Fruit fly (Drosophila melanogaster) whole organism, embryonic: Measurements from ENCODE around the gene Myo28B1.

Experiments used
- Bgb ChIP-seq: fragments of 200-800 bp; sonication (Bioruptor generic); IDR thresholded peaks from 2 replicates; pipeline ENCODE4 v1.3.6; 2022; ENCODE audit warnings: missing biosample characterization, missing genetic modification characterization; ENCODE audit not compliant: partially characterized antibody
- C15 ChIP-seq: fragments of 200-800 bp; sonication (Bioruptor generic); IDR thresholded peaks from 3 replicates; pipeline ENCODE4 v1.3.6; 2022; ENCODE audit warnings: missing biosample characterization, missing genetic modification characterization
- CG12236 ChIP-seq: fragments of 200-800 bp; sonication (Bioruptor generic); optimal IDR thresholded peaks from 2 replicates; lab custom pipeline; 2016; ENCODE audit warnings: missing biosample characterization, missing genetic modification characterization
- CG13775 ChIP-seq: fragments of 200-800 bp; sonication (Bioruptor generic); optimal IDR thresholded peaks from 3 replicates; lab custom pipeline; 2017; ENCODE audit warnings: missing biosample characterization, mild to moderate bottlenecking, missing genetic modification characterization
- CG14050 ChIP-seq: fragments of 200-800 bp; sonication (Bioruptor generic); IDR thresholded peaks from 3 replicates; pipeline ENCODE4 v1.3.6; 2022; ENCODE audit warnings: missing biosample characterization, missing genetic modification characterization
- CG14965 ChIP-seq: fragments of 200-800 bp; sonication (Bioruptor generic); optimal IDR thresholded peaks from 2 replicates; lab custom pipeline; 2016; ENCODE audit warnings: missing biosample characterization, missing genetic modification characterization, borderline replicate concordance
- CG17385 ChIP-seq: fragments of 200-800 bp; sonication (Bioruptor generic); optimal IDR thresholded peaks from 3 replicates; lab custom pipeline; 2018; ENCODE audit warnings: missing biosample characterization, mild to moderate bottlenecking, missing genetic modification characterization
- CG18476 ChIP-seq: fragments of 200-800 bp; sonication (Bioruptor generic); optimal IDR thresholded peaks from 2 replicates; lab custom pipeline; 2016; ENCODE audit warnings: missing biosample characterization, mild to moderate bottlenecking, missing genetic modification characterization
- CG18764 ChIP-seq: fragments of 200-800 bp; sonication (Bioruptor generic); optimal IDR thresholded peaks from 3 replicates; lab custom pipeline; 2016; ENCODE audit warnings: missing biosample characterization, missing genetic modification characterization
- CG7357 ChIP-seq: fragments of 200-800 bp; sonication (Bioruptor generic); IDR thresholded peaks from 3 replicates; pipeline ENCODE4 v1.3.6; 2022; ENCODE audit warnings: missing biosample characterization, missing genetic modification characterization
- CG7786 ChIP-seq: fragments of 200-800 bp; sonication (Bioruptor generic); optimal IDR thresholded peaks from 2 replicates; lab custom pipeline; 2016; ENCODE audit warnings: missing biosample characterization, missing genetic modification characterization
- CG7928 ChIP-seq: fragments of 200-800 bp; sonication (Bioruptor generic); optimal IDR thresholded peaks from 2 replicates; lab custom pipeline; 2017; ENCODE audit warnings: missing biosample characterization, mild to moderate bottlenecking, missing genetic modification characterization
- CG8765 ChIP-seq: fragments of 200-800 bp; sonication (Bioruptor generic); IDR thresholded peaks from 2 replicates; pipeline ENCODE4 v1.3.6; 2022; ENCODE audit warnings: missing biosample characterization, missing genetic modification characterization
- CG9215 ChIP-seq: fragments of 200-800 bp; sonication (Bioruptor generic); IDR thresholded peaks from 2 replicates; pipeline ENCODE4 v1.3.6; 2022; ENCODE audit warnings: missing biosample characterization, missing genetic modification characterization
- CG9797 ChIP-seq: fragments of 200-800 bp; sonication (Bioruptor generic); optimal IDR thresholded peaks from 3 replicates; lab custom pipeline; 2018; ENCODE audit warnings: missing biosample characterization, mild to moderate bottlenecking, missing genetic modification characterization
- CG9817 ChIP-seq: fragments of 200-800 bp; sonication (Bioruptor generic); optimal IDR thresholded peaks from 2 replicates; lab custom pipeline; 2018; ENCODE audit warnings: missing biosample characterization, mild to moderate bottlenecking, missing genetic modification characterization, moderate library complexity
- Dip3 ChIP-seq: fragments of 200-800 bp; sonication (Bioruptor generic); optimal IDR thresholded peaks from 3 replicates; lab custom pipeline; 2016; ENCODE audit warnings: missing biosample characterization, missing genetic modification characterization
- ERR ChIP-seq: fragments of 200-800 bp; sonication (Bioruptor generic); optimal IDR thresholded peaks from 2 replicates; lab custom pipeline; 2016; ENCODE audit warnings: missing biosample characterization, missing genetic modification characterization
- Ets97D ChIP-seq: fragments of 200-800 bp; sonication (Bioruptor generic); optimal IDR thresholded peaks from 3 replicates; lab custom pipeline; 2016; ENCODE audit warnings: missing biosample characterization, missing genetic modification characterization
- H15 ChIP-seq: fragments of 200-800 bp; sonication (Bioruptor generic); IDR thresholded peaks from 3 replicates; pipeline ENCODE4 v1.3.6; 2022; ENCODE audit warnings: missing biosample characterization, missing genetic modification characterization
- HLH54F ChIP-seq: fragments of 200-800 bp; sonication (Bioruptor generic); optimal IDR thresholded peaks from 3 replicates; lab custom pipeline; 2016; ENCODE audit warnings: missing biosample characterization, missing genetic modification characterization
- HmgZ ChIP-seq: fragments of 200-800 bp; sonication (Bioruptor generic); optimal IDR thresholded peaks from 2 replicates; lab custom pipeline; 2018; ENCODE audit warnings: missing biosample characterization, mild to moderate bottlenecking, missing genetic modification characterization
- Kr ChIP-seq: fragments of 200-800 bp; sonication (Bioruptor generic); optimal IDR thresholded peaks from 2 replicates; lab custom pipeline; 2017; ENCODE audit warnings: missing biosample characterization, mild to moderate bottlenecking, missing genetic modification characterization
- MBD-R2 ChIP-seq: fragments of 200-800 bp; sonication (Bioruptor generic); IDR thresholded peaks from 2 replicates; pipeline ENCODE4 v1.3.6; 2022; ENCODE audit warnings: missing biosample characterization, missing genetic modification characterization
- MESR4 ChIP-seq: fragments of 200-800 bp; sonication (Bioruptor generic); optimal IDR thresholded peaks from 2 replicates; lab custom pipeline; 2018; ENCODE audit warnings: missing biosample characterization, mild to moderate bottlenecking, missing genetic modification characterization, moderate library complexity
- MTF-1 ChIP-seq: fragments of 200-800 bp; sonication (Bioruptor generic); optimal IDR thresholded peaks from 2 replicates; lab custom pipeline; 2018; ENCODE audit warnings: missing biosample characterization, mild to moderate bottlenecking, missing genetic modification characterization, borderline replicate concordance
- NC2β ChIP-seq: fragments of 200-800 bp; sonication (Bioruptor generic); optimal IDR thresholded peaks from 2 replicates; lab custom pipeline; 2016; ENCODE audit warnings: missing biosample characterization, missing genetic modification characterization
- Neu2 ChIP-seq: fragments of 200-800 bp; sonication (Bioruptor generic); optimal IDR thresholded peaks from 3 replicates; lab custom pipeline; 2016; ENCODE audit warnings: missing biosample characterization, missing genetic modification characterization, borderline replicate concordance
- Nf-YC ChIP-seq: fragments of 200-800 bp; optimal IDR thresholded peaks from 3 replicates; lab custom pipeline; 2019; ENCODE audit warnings: missing biosample characterization, mild to moderate bottlenecking, missing genetic modification characterization, moderate library complexity
- Pdp1 ChIP-seq, 2 experiments: fragments of 200-800 bp; sonication (Bioruptor generic); optimal IDR thresholded peaks; 3 replicates each; lab custom pipeline; 2016; ENCODE audit warnings: missing biosample characterization in 2 of 2, missing genetic modification characterization in 2 of 2, mild to moderate bottlenecking in 1 of 2, moderate library complexity in 1 of 2
- Poxn ChIP-seq: fragments of 200-800 bp; sonication (Bioruptor generic); IDR thresholded peaks from 2 replicates; pipeline ENCODE4 v1.3.6; 2022; ENCODE audit warnings: missing biosample characterization, missing genetic modification characterization
- Rfx ChIP-seq: fragments of 200-800 bp; sonication (Bioruptor generic); IDR thresholded peaks from 2 replicates; pipeline ENCODE4 v1.3.6; 2022; ENCODE audit warnings: missing biosample characterization, missing genetic modification characterization
- Side ChIP-seq: fragments of 200-800 bp; sonication (Bioruptor generic); optimal IDR thresholded peaks from 2 replicates; lab custom pipeline; 2016; ENCODE audit warnings: missing biosample characterization, missing genetic modification characterization
- ara ChIP-seq: fragments of 200-800 bp; sonication (Bioruptor generic); IDR thresholded peaks from 2 replicates; pipeline ENCODE4 v1.3.6; 2022; ENCODE audit warnings: missing biosample characterization, missing genetic modification characterization
- ato ChIP-seq: fragments of 200-800 bp; sonication (Bioruptor generic); IDR thresholded peaks from 2 replicates; pipeline ENCODE4 v1.3.6; 2022; ENCODE audit warnings: missing biosample characterization, missing genetic modification characterization; ENCODE audit not compliant: partially characterized antibody
- cwo ChIP-seq: fragments of 200-800 bp; sonication (Bioruptor generic); optimal IDR thresholded peaks from 3 replicates; lab custom pipeline; 2017; ENCODE audit warnings: missing biosample characterization, missing genetic modification characterization, mild to moderate bottlenecking, moderate library complexity, missing genetic modification reagents
- eve ChIP-seq, 2 experiments: fragments of >200 bp; optimal IDR thresholded peaks; 2 replicates each; lab custom pipeline; 2017; ENCODE audit warnings: missing biosample characterization in 2 of 2, missing genetic modification characterization in 2 of 2
- eyg ChIP-seq: fragments of 200-800 bp; sonication (Bioruptor generic); optimal IDR thresholded peaks from 3 replicates; lab custom pipeline; 2016; ENCODE audit warnings: missing biosample characterization, missing genetic modification characterization
- fd3F ChIP-seq: fragments of 200-800 bp; sonication (Bioruptor generic); optimal IDR thresholded peaks from 2 replicates; lab custom pipeline; 2018; ENCODE audit warnings: missing biosample characterization, mild to moderate bottlenecking, missing genetic modification characterization, moderate library complexity
- fru ChIP-seq: fragments of >200 bp; optimal IDR thresholded peaks from 2 replicates; lab custom pipeline; 2017
- gt ChIP-seq: fragments of 200-800 bp; sonication (Bioruptor generic); IDR thresholded peaks from 2 replicates; pipeline ENCODE4 v1.3.6; 2022; ENCODE audit warnings: missing biosample characterization, missing genetic modification characterization
- jing ChIP-seq: fragments of 200-800 bp; sonication (Bioruptor generic); optimal IDR thresholded peaks from 2 replicates; lab custom pipeline; 2018; ENCODE audit warnings: missing biosample characterization, mild to moderate bottlenecking, missing genetic modification characterization
- kay ChIP-seq: fragments of 200-800 bp; sonication (Bioruptor generic); optimal IDR thresholded peaks from 2 replicates; lab custom pipeline; 2016; ENCODE audit warnings: missing biosample characterization, missing genetic modification characterization
- oc ChIP-seq: fragments of 200-800 bp; sonication (Bioruptor generic); optimal IDR thresholded peaks from 2 replicates; lab custom pipeline; 2018; ENCODE audit warnings: missing biosample characterization, mild to moderate bottlenecking, missing genetic modification characterization, moderate library complexity
- row ChIP-seq: fragments of 200-800 bp; sonication (Bioruptor generic); IDR thresholded peaks from 3 replicates; pipeline ENCODE4 v1.3.6; 2022; ENCODE audit warnings: missing biosample characterization, missing genetic modification characterization
- slbo ChIP-seq: fragments of 200-800 bp; sonication (Bioruptor generic); IDR thresholded peaks from 2 replicates; pipeline ENCODE4 v1.3.6; 2022; ENCODE audit warnings: missing biosample characterization, missing genetic modification characterization
- sug ChIP-seq: fragments of 200-800 bp; optimal IDR thresholded peaks from 2 replicates; lab custom pipeline; 2019; ENCODE audit warnings: missing biosample characterization, mild to moderate bottlenecking, missing genetic modification characterization, moderate library complexity
- tna ChIP-seq: fragments of 200-800 bp; sonication (Bioruptor generic); IDR thresholded peaks from 2 replicates; pipeline ENCODE4 v1.3.6; 2022; ENCODE audit warnings: missing biosample characterization, missing genetic modification characterization; ENCODE audit not compliant: partially characterized antibody
- toy ChIP-seq: fragments of 200-800 bp; sonication (Bioruptor generic); IDR thresholded peaks from 2 replicates; pipeline ENCODE4 v1.3.6; 2022; ENCODE audit warnings: missing biosample characterization, missing genetic modification characterization
- ttk ChIP-seq: fragments of 200-800 bp; sonication (Bioruptor generic); IDR thresholded peaks from 2 replicates; pipeline ENCODE4 v2.1.2; 2022; ENCODE audit warnings: missing biosample characterization, missing genetic modification characterization
- tx ChIP-seq: fragments of 200-800 bp; sonication (Bioruptor generic); optimal IDR thresholded peaks from 2 replicates; lab custom pipeline; 2016; ENCODE audit warnings: missing biosample characterization, missing genetic modification characterization
- z ChIP-seq: fragments of 200-800 bp; sonication (Bioruptor generic); IDR thresholded peaks from 3 replicates; pipeline ENCODE4 v1.3.6; 2022; ENCODE audit warnings: missing biosample characterization, missing genetic modification characterization

Myo28B1 gene

dm6 chr2L:7635156-7635555 lies 30.7 kb upstream of the Myo28B1 start (continued):
- TF ChIP-seq NC2β (no peak), CG18476 (GFP tag; lab: Kevin White, UChicago) (no peak), HmgZ (tag; lab: Kevin White, UChicago) (no peak), cwo (GFP tag; lab: Kevin White, UChicago) (no peak), CG12236 (GFP tag; lab: Kevin White, UChicago) (no peak), CG9817 (tag; lab: Kevin White, UChicago) (no peak), gt (GFP tag; lab: Robert Waterston, UW) (0 out of 2 replicates have a peak, but pooled peaks have one; percentile 17), H15 (GFP tag; lab: Robert Waterston, UW) (peak; percentile 59; the same call in 2 of the 3 replicates), CG9797 (GFP tag; lab: Kevin White, UChicago) (no peak), Neu2 (GFP tag; lab: Kevin White, UChicago) (no peak), Side (GFP tag; lab: Kevin White, UChicago) (peak; percentile 21), Bgb (GFP tag; lab: Robert Waterston, UW) (no peak), row (GFP tag; lab: Robert Waterston, UW) (peak; percentile 55; the same call in 2 of the 3 replicates), CG17385 (GFP tag; lab: Kevin White, UChicago) (no peak), tx (no peak), CG14050 (no peak), CG18764 (peak; percentile 4), CG7357 (peak; percentile 19; the same call in 1 of the 3 replicates), Rfx (GFP tag; lab: Robert Waterston, UW) (no peak), Pdp1 (GFP tag; optimal IDR thresholded peaks at IDR 0.05; lab: Kevin White, UChicago) (peak in 1 of 2 experiments; percentile 35), CG9215 (GFP tag; lab: Robert Waterston, UW) (no peak), jing (GFP tag; lab: Kevin White, UChicago) (no peak), Dip3 (GFP tag; lab: Kevin White, UChicago) (no peak), Nf-YC (no peak), fru (lab: Kevin White, UChicago) (no peak), CG8765 (GFP tag; lab: Robert Waterston, UW) (peak; percentile 76; the same call in 1 of the 2 replicates), Poxn (GFP tag; lab: Robert Waterston, UW) (no peak), eyg (GFP tag; lab: Kevin White, UChicago) (no peak), z (0 out of 3 replicates have a peak, but pooled peaks have one; percentile 17), sug (tag; lab: Kevin White, UChicago) (no peak), eve (GFP tag; optimal IDR thresholded peaks at IDR 0.05; lab: Kevin White, UChicago) (peak; percentile 14 to 62), Ets97D (no peak), toy (GFP tag; lab: Robert Waterston, UW) (0 out of 2 replicates have a peak, but pooled peaks have one; percentile 22), CG14965 (GFP tag; lab: Kevin White, UChicago) (peak; percentile 29), fd3F (GFP tag; lab: Kevin White, UChicago) (no peak), MTF-1 (GFP tag; lab: Kevin White, UChicago) (peak; percentile 4), C15 (GFP tag; lab: Robert Waterston, UW) (no peak), oc (tag; lab: Kevin White, UChicago) (no peak), ato (GFP tag; lab: Robert Waterston, UW) (no peak), kay (GFP tag; lab: Kevin White, UChicago) (no peak), Kr (GFP tag; lab: Kevin White, UChicago) (no peak), slbo (GFP tag; lab: Robert Waterston, UW) (no peak), CG13775 (GFP tag; lab: Kevin White, UChicago) (no peak), ttk (GFP tag; lab: Robert Waterston, UW) (0 out of 2 replicates have a peak, but pooled peaks have one; percentile 30), CG7786 (GFP tag; lab: Kevin White, UChicago) (peak; percentile 11), MBD-R2 (no peak), ERR (no peak), CG7928 (no peak), ara (GFP tag; lab: Robert Waterston, UW) (peak; percentile 83), tna (GFP tag; lab: Robert Waterston, UW) (no peak), MESR4 (no peak), HLH54F (GFP tag; lab: Kevin White, UChicago) (no peak)
